Fruit fly (Drosophila melanogaster): ENCODE results near the gene CG44038.

- TF ChIP-seq CG34367 (tag; optimal IDR thresholded peaks at IDR 0.05) (no peak), CG8301 (tag; optimal IDR thresholded peaks at IDR 0.05) (no peak), CG8159 (tag; optimal IDR thresholded peaks at IDR 0.05) (no peak), rn (GFP tag; IDR thresholded peaks at IDR 0.05) (no peak), CG9948 (tag; optimal IDR thresholded peaks at IDR 0.05) (no peak), CG14655 (GFP tag; optimal IDR thresholded peaks at IDR 0.05) (no peak)
Observed at dm6 chr3R:12252457-12253065, 8.2 kb upstream of the CG44038 start.
